Worm (Caenorhabditis elegans) whole organism, early embryonic: ENCODE data around the gene nspg-13.

ENCODE experiments used
- B0310.2 ChIP-seq: sonication (generic microtip); optimal IDR thresholded peaks from 2 replicates; lab custom pipeline; 2016; ENCODE audit warnings: mild to moderate bottlenecking, missing genetic modification characterization, missing compliant biosample characterization
- F13C5.2 ChIP-seq: sonication (generic microtip); optimal IDR thresholded peaks from 2 replicates; lab custom pipeline; 2017; ENCODE audit warnings: mild to moderate bottlenecking, missing genetic modification characterization, inconsistent platforms, missing compliant biosample characterization
- aly-1 ChIP-seq: sonication (generic microtip); optimal IDR thresholded peaks from 2 replicates; lab custom pipeline; 2016; ENCODE audit warnings: missing genetic modification characterization, missing compliant biosample characterization
- ama-1 ChIP-seq: fragments of 150-350 bp; optimal IDR thresholded peaks from 2 replicates; lab custom pipeline; 2014
- ceh-13 ChIP-seq: fragments of 200-800 bp; sonication (Bioruptor generic); optimal IDR thresholded peaks from 2 replicates; lab custom pipeline; 2018; ENCODE audit warnings: mild to moderate bottlenecking, missing genetic modification characterization, missing compliant biosample characterization
- ceh-36 ChIP-seq: sonication (generic microtip); optimal IDR thresholded peaks from 2 replicates; lab custom pipeline; 2016; ENCODE audit warnings: missing genetic modification characterization, inconsistent platforms, missing compliant biosample characterization
- ets-7 ChIP-seq: sonication (generic microtip); optimal IDR thresholded peaks from 2 replicates; lab custom pipeline; 2016; ENCODE audit warnings: missing genotype, missing genetic modification characterization, missing compliant biosample characterization
- flt-1 ChIP-seq: fragments of 200-800 bp; sonication (Bioruptor generic); IDR thresholded peaks from 2 replicates; pipeline ENCODE4 v1.3.6; 2022; ENCODE audit warnings: missing genetic modification characterization, missing compliant biosample characterization
- hmbx-1 ChIP-seq: sonication (generic microtip); optimal IDR thresholded peaks from 2 replicates; lab custom pipeline; 2016; ENCODE audit warnings: mild to moderate bottlenecking, missing genetic modification characterization, missing compliant biosample characterization
- hmg-4 ChIP-seq: fragments of 200-800 bp; sonication (Bioruptor generic); optimal IDR thresholded peaks from 2 replicates; lab custom pipeline; 2018; ENCODE audit warnings: mild to moderate bottlenecking, missing genetic modification characterization, missing compliant biosample characterization
- hnd-1 ChIP-seq: sonication (generic microtip); optimal IDR thresholded peaks from 2 replicates; lab custom pipeline; 2016; ENCODE audit warnings: missing genetic modification characterization, missing compliant biosample characterization
- pes-1 ChIP-seq: fragments of 200-800 bp; sonication (Bioruptor generic); IDR thresholded peaks from 2 replicates; pipeline ENCODE4 v1.3.6; 2022; ENCODE audit warnings: missing genetic modification reagents, missing genetic modification characterization, missing compliant biosample characterization
- scrt-1 ChIP-seq: fragments of 200-800 bp; sonication (Bioruptor generic); IDR thresholded peaks from 2 replicates; pipeline ENCODE4 v1.3.6; 2022; ENCODE audit warnings: missing genetic modification characterization, missing compliant biosample characterization
- sea-1 ChIP-seq: fragments of 200-800 bp; sonication (Bioruptor generic); conservative IDR thresholded peaks from 2 replicates; pipeline ENCODE4 v1.3.6; 2022; ENCODE audit warnings: missing genetic modification characterization, missing compliant biosample characterization
- tbx-11 ChIP-seq: fragments of 200-800 bp; sonication (Bioruptor generic); IDR thresholded peaks from 2 replicates; pipeline ENCODE4 v1.3.6; 2022; ENCODE audit warnings: missing genetic modification characterization, missing compliant biosample characterization
- tbx-37 ChIP-seq: fragments of 200-800 bp; sonication (Bioruptor generic); conservative IDR thresholded peaks from 2 replicates; pipeline ENCODE4 v1.3.6; 2022; ENCODE audit warnings: missing genetic modification reagents, missing genetic modification characterization, missing compliant biosample characterization
- tra-4 ChIP-seq: sonication (generic microtip); optimal IDR thresholded peaks from 2 replicates; lab custom pipeline; 2017; ENCODE audit warnings: missing genetic modification characterization, missing compliant biosample characterization

The nspg-13 gene

ce11 chrX:5248754-5249153, 6.2 kb upstream of the nspg-13 start:
- TF ChIP-seq aly-1 (tag; lab: Kevin White, UChicago): no peak
- no peak for TF ChIP-seq ceh-36 (tag; lab: Kevin White, UChicago)
- TF ChIP-seq sea-1 (GFP tag; lab: Robert Waterston, UW): no peak
- TF ChIP-seq ama-1 (lab: Kevin White, UChicago): no peak
- no peak for TF ChIP-seq hmg-4 (GFP tag; lab: Kevin White, UChicago)
- TF ChIP-seq scrt-1 (GFP tag; lab: Robert Waterston, UW): no peak
- no peak for TF ChIP-seq F13C5.2
- no peak for TF ChIP-seq ets-7
- TF ChIP-seq tra-4: no peak
- no peak for TF ChIP-seq tbx-37 (GFP tag; lab: Robert Waterston, UW)
- no peak for TF ChIP-seq ceh-13 (GFP tag; lab: Kevin White, UChicago)
- no peak for TF ChIP-seq flt-1 (GFP tag; lab: Robert Waterston, UW)
- no peak for TF ChIP-seq tbx-11 (GFP tag; lab: Robert Waterston, UW)
- no peak for TF ChIP-seq hmbx-1 (tag; lab: Kevin White, UChicago)
- no peak for TF ChIP-seq pes-1
- TF ChIP-seq B0310.2 (tag; lab: Kevin White, UChicago): no peak

- TF ChIP-seq flt-1 (GFP tag; lab: Robert Waterston, UW) (no peak), hnd-1 (tag; lab: Kevin White, UChicago) (no peak), tra-4 (no peak), aly-1 (tag; lab: Kevin White, UChicago) (no peak), hmbx-1 (tag; lab: Kevin White, UChicago) (no peak), ceh-13 (GFP tag; lab: Kevin White, UChicago) (no peak), hmg-4 (GFP tag; lab: Kevin White, UChicago) (no peak), tbx-11 (GFP tag; lab: Robert Waterston, UW) (no peak), B0310.2 (tag; lab: Kevin White, UChicago) (no peak), tbx-37 (GFP tag; lab: Robert Waterston, UW) (no peak), ets-7 (no peak), F13C5.2 (no peak), pes-1 (no peak), ceh-36 (tag; lab: Kevin White, UChicago) (no peak), sea-1 (GFP tag; lab: Robert Waterston, UW) (no peak)
These were observed 5.4 kb upstream of the nspg-13 start, which contains the start of gene Y34B4A.10 for ce11 chrX:5249603-5250002. Gene Y34B4A.10, plus strand, starts transcription at chrX:5249903.

ce11 chrX:5252798-5253197, 2.2 kb upstream of the nspg-13 start, which contains the start of gene nspg-14:
Gene nspg-14, plus strand, starts transcription at chrX:5253047.
- TF ChIP-seq flt-1 (GFP tag; lab: Robert Waterston, UW) (no peak), hmbx-1 (tag; lab: Kevin White, UChicago) (no peak), aly-1 (tag; lab: Kevin White, UChicago) (no peak), hmg-4 (GFP tag; lab: Kevin White, UChicago) (no peak), tbx-37 (GFP tag; lab: Robert Waterston, UW) (no peak), tra-4 (no peak), ama-1 (lab: Kevin White, UChicago) (no peak), F13C5.2 (no peak), ceh-36 (tag; lab: Kevin White, UChicago) (no peak), hnd-1 (tag; lab: Kevin White, UChicago) (no peak)

- TF ChIP-seq hnd-1 (tag; lab: Kevin White, UChicago): no peak
- TF ChIP-seq scrt-1 (GFP tag; lab: Robert Waterston, UW): no peak
- no peak for TF ChIP-seq tbx-11 (GFP tag; lab: Robert Waterston, UW)
- TF ChIP-seq hmbx-1 (tag; lab: Kevin White, UChicago): no peak
- TF ChIP-seq tbx-37 (GFP tag; lab: Robert Waterston, UW): no peak
- no peak for TF ChIP-seq flt-1 (GFP tag; lab: Robert Waterston, UW)
- no peak for TF ChIP-seq sea-1 (GFP tag; lab: Robert Waterston, UW)
- no peak for TF ChIP-seq ets-7
- TF ChIP-seq ama-1 (lab: Kevin White, UChicago): no peak
These were observed 326 bp downstream of the nspg-13 start for ce11 chrX:5255320-5255719.

ce11 chrX:5256999-5257398, 2.0 kb downstream of the nspg-13 start, which contains the start of gene nspg-12:
Gene nspg-12, plus strand, starts transcription at chrX:5257299.
- TF ChIP-seq tra-4: no peak
- TF ChIP-seq B0310.2 (tag; lab: Kevin White, UChicago): no peak
- no peak for TF ChIP-seq F13C5.2
- TF ChIP-seq ets-7: no peak
- no peak for TF ChIP-seq sea-1 (GFP tag; lab: Robert Waterston, UW)
- TF ChIP-seq ama-1 (lab: Kevin White, UChicago): no peak
- no peak for TF ChIP-seq flt-1 (GFP tag; lab: Robert Waterston, UW)
- no peak for TF ChIP-seq hmbx-1 (tag; lab: Kevin White, UChicago)
- TF ChIP-seq hmg-4 (GFP tag; lab: Kevin White, UChicago): no peak
- no peak for TF ChIP-seq aly-1 (tag; lab: Kevin White, UChicago)
- no peak for TF ChIP-seq hnd-1 (tag; lab: Kevin White, UChicago)
- TF ChIP-seq tbx-37 (GFP tag; lab: Robert Waterston, UW): no peak
- TF ChIP-seq pes-1: no peak
- TF ChIP-seq ceh-36 (tag; lab: Kevin White, UChicago): no peak

ce11 chrX:5260389-5260788, 5.4 kb downstream of the nspg-13 start:
- TF ChIP-seq B0310.2 (tag; lab: Kevin White, UChicago): no peak
- TF ChIP-seq ets-7: no peak
- no peak for TF ChIP-seq hmbx-1 (tag; lab: Kevin White, UChicago)
- TF ChIP-seq aly-1 (tag; lab: Kevin White, UChicago): no peak
- TF ChIP-seq tbx-11 (GFP tag; lab: Robert Waterston, UW): no peak
- TF ChIP-seq flt-1 (GFP tag; lab: Robert Waterston, UW): no peak
- no peak for TF ChIP-seq scrt-1 (GFP tag; lab: Robert Waterston, UW)
- no peak for TF ChIP-seq ceh-36 (tag; lab: Kevin White, UChicago)
- TF ChIP-seq tra-4: no peak
- TF ChIP-seq sea-1 (GFP tag; lab: Robert Waterston, UW): no peak
- TF ChIP-seq hnd-1 (tag; lab: Kevin White, UChicago): no peak
- TF ChIP-seq ceh-13 (GFP tag; lab: Kevin White, UChicago): no peak

ce11 chrX:5262033-5262432, 7.0 kb downstream of the nspg-13 start:
- no peak for TF ChIP-seq aly-1 (tag; lab: Kevin White, UChicago)
- no peak for TF ChIP-seq flt-1 (GFP tag; lab: Robert Waterston, UW)
- no peak for TF ChIP-seq ceh-13 (GFP tag; lab: Kevin White, UChicago)
- no peak for TF ChIP-seq hmg-4 (GFP tag; lab: Kevin White, UChicago)
- no peak for TF ChIP-seq ama-1 (lab: Kevin White, UChicago)
- TF ChIP-seq pes-1: no peak
- TF ChIP-seq F13C5.2: no peak
